Worm (Caenorhabditis elegans): ENCODE results near the gene aagr-2.

The aagr-2 gene

DNA sequence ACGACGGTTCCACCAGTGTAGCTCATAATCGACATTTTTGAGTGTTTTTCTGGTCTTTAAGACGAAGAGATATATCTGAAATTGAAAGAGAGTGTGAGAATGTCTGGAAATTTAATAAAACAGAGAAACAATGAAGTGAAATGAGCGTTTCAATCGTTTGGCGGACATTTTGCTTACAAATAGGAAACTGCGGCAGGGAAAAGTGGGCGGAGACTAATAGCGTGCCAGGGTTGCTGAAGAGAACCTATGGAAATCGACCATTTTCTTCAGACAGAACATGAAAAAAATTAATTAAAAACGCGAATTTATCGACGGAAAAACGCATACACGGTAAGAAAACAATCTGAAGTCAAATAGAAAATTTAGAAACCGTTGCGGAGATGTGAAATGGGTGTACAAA lies 30.3 kb upstream of the aagr-2 start, which contains the start of gene pbs-3 (continued):
- TF ChIP-seq mab-5 (tag; optimal IDR thresholded peaks at IDR 0.05) (no peak), C34F6.9 (tag; optimal IDR thresholded peaks at IDR 0.05) (peak; percentile 77), aly-2 (tag; optimal IDR thresholded peaks at IDR 0.05) (no peak), sem-4 (tag; optimal IDR thresholded peaks at IDR 0.05) (no peak), crh-2 (tag; optimal IDR thresholded peaks at IDR 0.05) (peak; percentile 73), ama-1 (optimal IDR thresholded peaks at IDR 0.05) (peak; percentile 60), nhr-129 (tag; optimal IDR thresholded peaks at IDR 0.05) (peak; percentile 84), gmeb-1 (tag; optimal IDR thresholded peaks at IDR 0.05) (peak; percentile 25), sma-3 (GFP tag; optimal IDR thresholded peaks at IDR 0.05) (peak; percentile 45), mdl-1 (tag; optimal IDR thresholded peaks at IDR 0.05) (no peak), lsy-2 (tag; optimal IDR thresholded peaks at IDR 0.05) (peak; percentile 22 to 76), unc-62 (GFP tag; optimal IDR thresholded peaks at IDR 0.05) (no peak), sma-9 (GFP tag; optimal IDR thresholded peaks at IDR 0.05) (peak; percentile 33), sma-9 (tag; optimal IDR thresholded peaks at IDR 0.05) (no peak), ZK546.5 (tag; optimal IDR thresholded peaks at IDR 0.05) (no peak), lin-11 (tag; optimal IDR thresholded peaks at IDR 0.05) (peak; percentile 28), ceh-82 (tag; optimal IDR thresholded peaks at IDR 0.05) (no peak)

DNA sequence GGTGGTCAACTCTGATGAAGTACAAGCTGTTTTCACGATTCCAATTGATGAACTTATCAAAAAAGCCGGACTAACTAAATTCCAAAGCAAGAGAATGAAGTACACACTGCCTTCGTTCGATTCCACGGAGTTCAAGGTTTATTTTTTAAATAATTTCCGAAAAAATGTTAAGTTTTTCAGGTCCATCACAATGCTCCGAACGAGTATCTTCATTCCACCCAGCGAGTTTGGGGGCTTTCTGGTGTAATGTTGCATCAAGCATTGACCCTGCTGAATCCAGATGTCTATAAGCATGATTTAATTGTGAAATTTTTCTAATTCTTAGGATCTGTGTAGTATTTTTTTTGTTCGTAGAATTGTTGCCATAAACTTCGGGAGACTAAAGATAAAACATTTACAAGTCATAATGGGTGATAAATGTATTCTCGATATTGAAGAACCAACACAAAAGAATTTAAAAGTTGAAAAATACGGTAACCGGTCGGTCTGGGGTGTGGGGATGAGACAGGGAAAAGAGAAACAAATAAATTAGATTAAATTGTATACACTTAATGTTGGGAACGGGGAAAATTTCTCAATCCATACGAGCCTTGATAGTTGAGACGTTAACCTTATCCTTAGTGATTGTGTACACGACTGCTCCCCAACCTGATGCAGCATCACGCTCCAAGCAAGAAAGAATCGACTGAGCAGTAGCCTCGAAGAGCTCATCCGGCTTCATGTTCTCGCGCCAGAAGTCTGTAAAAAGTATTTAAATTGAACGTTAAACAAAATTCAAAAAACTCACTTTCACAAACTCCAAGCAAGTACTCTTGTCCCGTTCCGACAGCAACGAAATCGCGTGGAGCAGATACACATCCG lies 29.3 kb upstream of the aagr-2 start:
- no peak for TF ChIP-seq ZK546.5 (tag; optimal IDR thresholded peaks at IDR 0.05)
- no peak for TF ChIP-seq lin-13 (GFP tag; optimal IDR thresholded peaks at IDR 0.05)
- no peak for TF ChIP-seq dmd-4 (tag; optimal IDR thresholded peaks at IDR 0.05)
- no peak for TF ChIP-seq ztf-4 (tag; optimal IDR thresholded peaks at IDR 0.05)
- no peak for TF ChIP-seq elt-3 (tag; optimal IDR thresholded peaks at IDR 0.05)
- TF ChIP-seq nhr-23 (tag; optimal IDR thresholded peaks at IDR 0.05), result no peak
- no peak for TF ChIP-seq aly-2 (tag; optimal IDR thresholded peaks at IDR 0.05)
- TF ChIP-seq peb-1 (tag; optimal IDR thresholded peaks at IDR 0.05), result no peak
- no peak for TF ChIP-seq mdl-1 (tag; optimal IDR thresholded peaks at IDR 0.05)
- TF ChIP-seq ceh-16 (tag; optimal IDR thresholded peaks at IDR 0.05), result no peak
- TF ChIP-seq nhr-237 (tag; optimal IDR thresholded peaks at IDR 0.05), result no peak
- TF ChIP-seq egl-27 (tag; optimal IDR thresholded peaks at IDR 0.05), result no peak

DNA sequence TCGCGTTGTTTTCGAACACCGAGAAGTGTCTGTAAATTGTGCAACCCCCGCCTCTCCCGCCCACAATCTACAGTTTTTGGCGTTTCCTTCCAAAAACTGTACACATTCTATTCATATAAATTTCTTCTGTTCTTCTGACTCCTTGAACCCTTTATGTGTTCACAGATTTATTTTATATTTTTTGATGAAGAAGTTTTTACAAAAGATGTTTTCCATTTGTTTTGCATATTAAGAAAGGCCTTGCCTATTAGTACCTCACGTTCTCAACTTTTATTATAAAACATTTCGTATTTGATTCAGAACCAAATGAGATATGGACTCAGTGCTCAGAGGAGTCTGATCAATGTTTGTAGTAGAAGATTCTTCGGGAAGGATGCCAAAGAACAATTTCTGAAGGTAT lies 28.2 kb upstream of the aagr-2 start, which contains the start of gene ndx-3:
ndx-3 (plus strand) TSS at position 301 of the 400 bp plus-strand sequence.
- no peak for TF ChIP-seq ztf-11 (tag; optimal IDR thresholded peaks at IDR 0.05)
- TF ChIP-seq lsy-2 (tag; optimal IDR thresholded peaks at IDR 0.05), result no peak
- no peak for TF ChIP-seq elt-1 (tag; optimal IDR thresholded peaks at IDR 0.05)
- TF ChIP-seq ztf-1 (GFP tag; conservative IDR thresholded peaks at IDR 0.05), result no peak
- no peak for TF ChIP-seq lin-11 (tag; optimal IDR thresholded peaks at IDR 0.05)
- TF ChIP-seq unc-39 (tag; optimal IDR thresholded peaks at IDR 0.05), result no peak
- TF ChIP-seq alr-1 (tag; optimal IDR thresholded peaks at IDR 0.05), result no peak
- no peak for TF ChIP-seq zag-1 (tag; optimal IDR thresholded peaks at IDR 0.05)
- no peak for TF ChIP-seq nhr-77 (tag; optimal IDR thresholded peaks at IDR 0.05)
- TF ChIP-seq mbf-1 (tag; optimal IDR thresholded peaks at IDR 0.05), result no peak
- TF ChIP-seq ceh-82 (tag; optimal IDR thresholded peaks at IDR 0.05), result no peak
- no peak for TF ChIP-seq C34F6.9 (tag; optimal IDR thresholded peaks at IDR 0.05)
- no peak for TF ChIP-seq snpc-4 (tag; optimal IDR thresholded peaks at IDR 0.05)
- TF ChIP-seq sem-4 (tag; optimal IDR thresholded peaks at IDR 0.05), result no peak
- TF ChIP-seq sma-9 (GFP tag; optimal IDR thresholded peaks at IDR 0.05), result no peak
- TF ChIP-seq sma-9 (tag; optimal IDR thresholded peaks at IDR 0.05), result no peak

DNA sequence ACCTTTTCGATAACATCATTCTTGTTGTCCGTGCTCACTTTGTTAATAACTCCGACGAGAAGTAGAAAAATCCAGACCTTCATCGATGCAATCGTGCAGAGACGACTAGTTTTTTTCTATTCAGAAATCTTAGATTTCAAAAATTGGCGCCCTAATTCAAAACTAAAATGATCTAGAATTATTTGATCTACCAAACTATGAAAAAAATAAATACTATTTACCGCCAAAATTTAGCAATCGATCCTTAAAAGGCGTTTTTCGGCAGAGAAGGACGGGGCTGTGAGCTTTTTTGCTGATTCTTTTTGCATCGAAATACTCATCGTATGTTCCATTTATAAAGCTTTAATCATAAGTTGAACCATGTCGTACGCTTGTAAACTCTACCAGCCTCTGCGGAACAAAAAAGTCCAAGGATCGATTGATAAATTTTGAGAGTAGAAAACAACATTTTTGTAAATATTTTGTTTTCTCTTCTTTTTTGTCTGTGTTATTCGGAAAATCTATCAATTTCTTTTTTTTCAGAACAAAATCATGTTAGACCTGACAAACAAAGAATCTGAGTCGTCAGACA lies 24.4 kb upstream of the aagr-2 start, which contains the start of the genes try-1 and zyg-12:
try-1 (minus strand) TSS at position 148 of the 571 bp plus-strand sequence.
zyg-12 (plus strand) TSS at position 521 of the 571 bp plus-strand sequence.
- TF ChIP-seq nhr-77 (tag; optimal IDR thresholded peaks at IDR 0.05) (no peak), blmp-1 (tag; optimal IDR thresholded peaks at IDR 0.05; ENCODE audit: insufficient read depth) (no peak), mab-5 (tag; optimal IDR thresholded peaks at IDR 0.05) (no peak), fos-1 (tag; optimal IDR thresholded peaks at IDR 0.05) (no peak), dmd-4 (tag; optimal IDR thresholded peaks at IDR 0.05) (no peak), sma-9 (GFP tag; optimal IDR thresholded peaks at IDR 0.05) (no peak), sma-9 (tag; optimal IDR thresholded peaks at IDR 0.05) (no peak), ama-1 (optimal IDR thresholded peaks at IDR 0.05) (no peak), nhr-6 (tag; optimal IDR thresholded peaks at IDR 0.05) (no peak), nhr-11 (tag; optimal IDR thresholded peaks at IDR 0.05) (no peak), sma-3 (GFP tag; optimal IDR thresholded peaks at IDR 0.05) (no peak), nhr-10 (tag; optimal IDR thresholded peaks at IDR 0.05) (no peak), nhr-23 (tag; optimal IDR thresholded peaks at IDR 0.05) (no peak), sem-4 (tag; optimal IDR thresholded peaks at IDR 0.05) (no peak), nhr-25 (tag; optimal IDR thresholded peaks at IDR 0.05) (no peak)
